Comparison of ENCODE assay signal across 1 fruit fly cellular context in the genomic region with DNA sequence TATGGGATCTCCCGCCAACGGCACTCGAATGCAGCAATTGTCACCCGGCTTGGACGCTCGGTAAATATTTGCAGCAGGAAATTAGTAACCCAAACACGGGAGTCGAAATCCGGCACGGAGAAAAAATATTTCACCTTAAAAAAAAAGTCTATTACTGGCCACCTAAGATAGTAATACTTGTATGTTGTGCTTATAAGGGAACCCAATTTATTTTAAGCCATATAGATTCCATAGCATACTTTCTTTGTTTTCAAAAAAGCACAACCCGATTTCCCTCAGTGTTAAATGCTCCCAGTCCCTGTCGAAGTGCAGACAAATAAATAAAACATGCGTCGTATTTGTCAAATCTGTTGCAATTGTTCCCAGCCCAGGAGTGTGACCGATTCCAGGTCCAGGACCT.
TF ChIP-seq lines count a peak whose summit lies in the region.

No protein-coding gene starts in this region.

TF ChIP-seq in whole organism, embryonic, 481 proteins besides CTCF, POLR2A, EP300 and RAD21 (continued from another document and continues in another):
- TF ChIP-seq Lim3 (GFP tag; IDR thresholded peaks at IDR 0.05; lab: Robert Waterston, UW) (no peak), CG4617 (GFP tag; optimal IDR thresholded peaks at IDR 0.05; lab: Kevin White, UChicago; ENCODE audit: borderline replicate concordance) (no peak), CG5180 (GFP tag; optimal IDR thresholded peaks at IDR 0.05; lab: Kevin White, UChicago) (no peak), fd102C (GFP tag; optimal IDR thresholded peaks at IDR 0.05; lab: Kevin White, UChicago) (peak; percentile 23), Lhr (GFP tag; optimal IDR thresholded peaks at IDR 0.05; lab: Kevin White, UChicago) (no peak), bowl (GFP tag; IDR thresholded peaks at IDR 0.05; lab: Robert Waterston, UW) (no peak), Ets65A (GFP tag; lab: Kevin White, UChicago) (peak; percentile 78), Kr (GFP tag; optimal IDR thresholded peaks at IDR 0.05; lab: Kevin White, UChicago) (no peak), Sox102F (GFP tag; optimal IDR thresholded peaks at IDR 0.05; lab: Kevin White, UChicago) (no peak), HLH3B (GFP tag; IDR thresholded peaks at IDR 0.05; lab: Robert Waterston, UW) (no peak), dysf (GFP tag; IDR thresholded peaks at IDR 0.05; lab: Robert Waterston, UW) (peak; percentile 31; the same call in 1 of the 3 replicates), ind (GFP tag; optimal IDR thresholded peaks at IDR 0.05; lab: Kevin White, UChicago) (no peak), mld (GFP tag; IDR thresholded peaks at IDR 0.05; lab: Robert Waterston, UW; ENCODE audit: partially characterized antibody) (no peak), tap (tag; optimal IDR thresholded peaks at IDR 0.05; lab: Kevin White, UChicago) (no peak), E2f2 (GFP tag; IDR thresholded peaks at IDR 0.05; lab: Robert Waterston, UW) (peak; percentile 13; the same call in 1 of the 2 replicates), ATbp (GFP tag; optimal IDR thresholded peaks at IDR 0.05; lab: Kevin White, UChicago) (peak; percentile 32), CG2116 (GFP tag; optimal IDR thresholded peaks at IDR 0.05; lab: Kevin White, UChicago) (no peak), usp (GFP tag; optimal IDR thresholded peaks at IDR 0.05; lab: Kevin White, UChicago) (no peak), toy (GFP tag; IDR thresholded peaks at IDR 0.05; lab: Robert Waterston, UW) (no peak), ham (GFP tag; IDR thresholded peaks at IDR 0.05; lab: Robert Waterston, UW) (no peak), CoRest (tag; optimal IDR thresholded peaks at IDR 0.05; lab: Kevin White, UChicago) (peak; percentile 31), CG8924 (tag; optimal IDR thresholded peaks at IDR 0.05; lab: Kevin White, UChicago) (no peak), CG34376 (GFP tag; optimal IDR thresholded peaks at IDR 0.05; lab: Kevin White, UChicago) (no peak), Awh (GFP tag; IDR thresholded peaks at IDR 0.05; lab: Robert Waterston, UW) (0 out of 2 replicates have a peak, but pooled peaks have one; percentile 31), peb (GFP tag; IDR thresholded peaks at IDR 0.05; lab: Robert Waterston, UW) (0 out of 2 replicates have a peak, but pooled peaks have one; percentile 24), ro (GFP tag; IDR thresholded peaks at IDR 0.05; lab: Robert Waterston, UW) (no peak), Sin3A (optimal IDR thresholded peaks at IDR 0.05; lab: Kevin White, UChicago) (no peak), Doc3 (GFP tag; IDR thresholded peaks at IDR 0.05; lab: Robert Waterston, UW; ENCODE audit: partially characterized antibody) (no peak), Opbp (GFP tag; IDR thresholded peaks at IDR 0.05; lab: Robert Waterston, UW; ENCODE audit: partially characterized antibody) (no peak), nerfin-1 (tag; optimal IDR thresholded peaks at IDR 0.05; lab: Kevin White, UChicago) (no peak), lbe (GFP tag; optimal IDR thresholded peaks at IDR 0.05; lab: Kevin White, UChicago) (no peak), PHDP (tag; optimal IDR thresholded peaks at IDR 0.05; lab: Kevin White, UChicago) (no peak), CG18764 (GFP tag; optimal IDR thresholded peaks at IDR 0.05; lab: Kevin White, UChicago) (no peak), trh (GFP tag; optimal IDR thresholded peaks at IDR 0.05; lab: Kevin White, UChicago) (no peak), CG8388 (GFP tag; optimal IDR thresholded peaks at IDR 0.05; lab: Kevin White, UChicago) (peak; percentile 36), Dip2 (GFP tag; IDR thresholded peaks at IDR 0.05; lab: Robert Waterston, UW) (no peak), gro (GFP tag; optimal IDR thresholded peaks at IDR 0.05; lab: Kevin White, UChicago) (no peak), crp (GFP tag; optimal IDR thresholded peaks at IDR 0.05; lab: Kevin White, UChicago) (no peak), Hmr (GFP tag; optimal IDR thresholded peaks at IDR 0.05; lab: Kevin White, UChicago) (no peak), gsb (GFP tag; IDR thresholded peaks at IDR 0.05; lab: Robert Waterston, UW) (no peak), CG12942 (GFP tag; optimal IDR thresholded peaks at IDR 0.05; lab: Kevin White, UChicago) (no peak), Bdp1 (GFP tag; optimal IDR thresholded peaks at IDR 0.05; lab: Kevin White, UChicago) (no peak), E2f1 (GFP tag; IDR thresholded peaks at IDR 0.05; lab: Robert Waterston, UW) (no peak), inv (GFP tag; IDR thresholded peaks at IDR 0.05; lab: Robert Waterston, UW; ENCODE audit: partially characterized antibody) (no peak), CG17612 (GFP tag; IDR thresholded peaks at IDR 0.05; lab: Robert Waterston, UW) (no peak), Vsx1 (GFP tag; optimal IDR thresholded peaks at IDR 0.05; lab: Kevin White, UChicago) (no peak), CG17328 (GFP tag; IDR thresholded peaks at IDR 0.05; lab: Robert Waterston, UW) (peak; percentile 63), fu2 (GFP tag; optimal IDR thresholded peaks at IDR 0.05; lab: Kevin White, UChicago) (no peak), repo (GFP tag; optimal IDR thresholded peaks at IDR 0.05; lab: Kevin White, UChicago) (no peak), amos (GFP tag; IDR thresholded peaks at IDR 0.05; lab: Robert Waterston, UW; ENCODE audit: partially characterized antibody) (no peak), Asciz (GFP tag; optimal IDR thresholded peaks at IDR 0.05; lab: Kevin White, UChicago) (no peak), dati (GFP tag; IDR thresholded peaks at IDR 0.05; lab: Robert Waterston, UW) (no peak), Optix (GFP tag; IDR thresholded peaks at IDR 0.05; lab: Robert Waterston, UW) (peak; percentile 21; the same call in 1 of the 3 replicates), Lpt (GFP tag; optimal IDR thresholded peaks at IDR 0.05; lab: Kevin White, UChicago) (no peak), CG9817 (tag; optimal IDR thresholded peaks at IDR 0.05; lab: Kevin White, UChicago) (no peak), CG15011 (GFP tag; optimal IDR thresholded peaks at IDR 0.05; lab: Kevin White, UChicago) (no peak), seq (GFP tag; IDR thresholded peaks at IDR 0.05; lab: Robert Waterston, UW) (no peak), dmrt99B (tag; optimal IDR thresholded peaks at IDR 0.05; lab: Kevin White, UChicago) (no peak), CG5245 (GFP tag; optimal IDR thresholded peaks at IDR 0.05; lab: Kevin White, UChicago) (no peak), salm (tag; optimal IDR thresholded peaks at IDR 0.05; lab: Kevin White, UChicago) (no peak), Ssrp (tag; optimal IDR thresholded peaks at IDR 0.05; lab: Kevin White, UChicago) (peak; percentile 41), zfh2 (GFP tag; optimal IDR thresholded peaks at IDR 0.05; lab: Kevin White, UChicago) (no peak), psq (GFP tag; optimal IDR thresholded peaks at IDR 0.05; lab: Kevin White, UChicago) (no peak), ewg (GFP tag; optimal IDR thresholded peaks at IDR 0.05; lab: Kevin White, UChicago) (no peak), CG6683 (GFP tag; optimal IDR thresholded peaks at IDR 0.05; lab: Kevin White, UChicago) (no peak), Rfx (GFP tag; IDR thresholded peaks at IDR 0.05; lab: Robert Waterston, UW) (no peak), CG31441 (GFP tag; IDR thresholded peaks at IDR 0.05; lab: Robert Waterston, UW) (peak; percentile 61), CG16815 (GFP tag; optimal IDR thresholded peaks at IDR 0.05; lab: Kevin White, UChicago) (peak; percentile 47), Neu2 (GFP tag; optimal IDR thresholded peaks at IDR 0.05; lab: Kevin White, UChicago; ENCODE audit: borderline replicate concordance) (no peak), Deaf1 (tag; optimal IDR thresholded peaks at IDR 0.05; lab: Kevin White, UChicago) (no peak), jumu (GFP tag; optimal IDR thresholded peaks at IDR 0.05; lab: Kevin White, UChicago) (peak; percentile 1), CG7839 (tag; optimal IDR thresholded peaks at IDR 0.05; lab: Kevin White, UChicago) (peak; percentile 45), CG12744 (GFP tag; optimal IDR thresholded peaks at IDR 0.05; lab: Kevin White, UChicago) (no peak), crol (GFP tag; IDR thresholded peaks at IDR 0.05; lab: Robert Waterston, UW) (no peak), eve (GFP tag; optimal IDR thresholded peaks at IDR 0.05; lab: Kevin White, UChicago) (no peak), Mrtf (GFP tag; IDR thresholded peaks at IDR 0.05; lab: Robert Waterston, UW) (no peak), cas (GFP tag; IDR thresholded peaks at IDR 0.05; lab: Robert Waterston, UW) (no peak), grau (tag; optimal IDR thresholded peaks at IDR 0.05; lab: Kevin White, UChicago) (peak; percentile 32), pros (GFP tag; optimal IDR thresholded peaks at IDR 0.05; lab: Kevin White, UChicago) (peak; percentile 44), CG1602 (GFP tag; optimal IDR thresholded peaks at IDR 0.05; lab: Kevin White, UChicago) (peak; percentile 28), pb (GFP tag; optimal IDR thresholded peaks at IDR 0.05; lab: Kevin White, UChicago) (no peak), H15 (GFP tag; IDR thresholded peaks at IDR 0.05; lab: Robert Waterston, UW) (0 out of 3 replicates have a peak, but pooled peaks have one; percentile 9), Adf1 (GFP tag; IDR thresholded peaks at IDR 0.05; lab: Robert Waterston, UW) (no peak), D (optimal IDR thresholded peaks at IDR 0.05; lab: Kevin White, UChicago) (no peak), D (GFP tag; optimal IDR thresholded peaks at IDR 0.05; lab: Kevin White, UChicago) (peak; percentile 12), cwo (GFP tag; optimal IDR thresholded peaks at IDR 0.05; lab: Kevin White, UChicago) (no peak), NfI (GFP tag; optimal IDR thresholded peaks at IDR 0.05; lab: Kevin White, UChicago) (no peak), CG10431 (GFP tag; optimal IDR thresholded peaks at IDR 0.05; lab: Kevin White, UChicago) (no peak), stwl (tag; optimal IDR thresholded peaks at IDR 0.05; lab: Kevin White, UChicago) (no peak), vfl (GFP tag; optimal IDR thresholded peaks at IDR 0.05; lab: Kevin White, UChicago) (no peak), Meics (GFP tag; optimal IDR thresholded peaks at IDR 0.05; lab: Kevin White, UChicago) (no peak), Ravus (GFP tag; IDR thresholded peaks at IDR 0.05; lab: Robert Waterston, UW) (no peak), croc (GFP tag; conservative IDR thresholded peaks at IDR 0.05; lab: Robert Waterston, UW) (no peak; the same call in 2 of the 3 replicates), MBD-R2 (GFP tag; IDR thresholded peaks at IDR 0.05; lab: Robert Waterston, UW) (no peak), NK7.1 (GFP tag; optimal IDR thresholded peaks at IDR 0.05; lab: Kevin White, UChicago) (no peak), en (GFP tag; optimal IDR thresholded peaks at IDR 0.05; lab: Kevin White, UChicago) (no peak), Tbp (GFP tag; optimal IDR thresholded peaks at IDR 0.05; lab: Kevin White, UChicago) (no peak), abd-A (tag; optimal IDR thresholded peaks at IDR 0.05; lab: Kevin White, UChicago) (no peak), CG8359 (GFP tag; optimal IDR thresholded peaks at IDR 0.05; lab: Kevin White, UChicago; ENCODE audit: borderline replicate concordance) (no peak), unc-4 (GFP tag; IDR thresholded peaks at IDR 0.05; lab: Robert Waterston, UW; ENCODE audit: partially characterized antibody) (no peak), HmgD (GFP tag; optimal IDR thresholded peaks at IDR 0.05; lab: Kevin White, UChicago) (no peak), CG4360 (GFP tag; IDR thresholded peaks at IDR 0.05; lab: Robert Waterston, UW) (no peak), CG7372 (GFP tag; IDR thresholded peaks at IDR 0.05; lab: Robert Waterston, UW) (no peak), TFAM (GFP tag; optimal IDR thresholded peaks at IDR 0.05; lab: Kevin White, UChicago) (no peak), bigmax (GFP tag; optimal IDR thresholded peaks at IDR 0.05; lab: Kevin White, UChicago) (no peak), CG11398 (GFP tag; optimal IDR thresholded peaks at IDR 0.05; lab: Kevin White, UChicago) (no peak), HHEX (GFP tag; optimal IDR thresholded peaks at IDR 0.05; lab: Kevin White, UChicago) (no peak), Gsc (GFP tag; IDR thresholded peaks at IDR 0.05; lab: Robert Waterston, UW) (no peak), vvl (GFP tag; IDR thresholded peaks at IDR 0.05; lab: Robert Waterston, UW) (0 out of 2 replicates have a peak, but pooled peaks have one; percentile 49), CG2875 (GFP tag; optimal IDR thresholded peaks at IDR 0.05; lab: Kevin White, UChicago) (no peak), CG17568 (GFP tag; optimal IDR thresholded peaks at IDR 0.05; lab: Kevin White, UChicago) (no peak), dm (GFP tag; optimal IDR thresholded peaks at IDR 0.05; lab: Kevin White, UChicago) (no peak), CG1647 (GFP tag; optimal IDR thresholded peaks at IDR 0.05; lab: Kevin White, UChicago) (no peak), ato (GFP tag; IDR thresholded peaks at IDR 0.05; lab: Robert Waterston, UW; ENCODE audit: partially characterized antibody) (no peak), CG12236 (GFP tag; optimal IDR thresholded peaks at IDR 0.05; lab: Kevin White, UChicago) (no peak), CG1529 (GFP tag; optimal IDR thresholded peaks at IDR 0.05; lab: Kevin White, UChicago) (peak; percentile 24), br (optimal IDR thresholded peaks at IDR 0.05; lab: Kevin White, UChicago) (no peak), cg (GFP tag; optimal IDR thresholded peaks at IDR 0.05; lab: Kevin White, UChicago) (no peak), sob (GFP tag; IDR thresholded peaks at IDR 0.05; lab: Robert Waterston, UW) (no peak), CG11560 (tag; IDR thresholded peaks at IDR 0.05; lab: Robert Waterston, UW) (no peak), CG11247 (GFP tag; IDR thresholded peaks at IDR 0.05; lab: Robert Waterston, UW) (no peak), CG10462 (GFP tag; optimal IDR thresholded peaks at IDR 0.05; lab: Kevin White, UChicago) (no peak), CG12659 (GFP tag; optimal IDR thresholded peaks at IDR 0.05; lab: Kevin White, UChicago) (no peak), wor (GFP tag; IDR thresholded peaks at IDR 0.05; lab: Robert Waterston, UW) (no peak), CG11696 (GFP tag; IDR thresholded peaks at IDR 0.05; lab: Robert Waterston, UW) (no peak), jigr1 (GFP tag; IDR thresholded peaks at IDR 0.05; lab: Robert Waterston, UW) (no peak), twi (tag; optimal IDR thresholded peaks at IDR 0.05; lab: Kevin White, UChicago) (peak; percentile 27), CG6654 (GFP tag; optimal IDR thresholded peaks at IDR 0.05; lab: Kevin White, UChicago) (no peak), Poxn (GFP tag; IDR thresholded peaks at IDR 0.05; lab: Robert Waterston, UW) (no peak), bbx (GFP tag; IDR thresholded peaks at IDR 0.05; lab: Robert Waterston, UW; ENCODE audit: partially characterized antibody) (no peak), sd (tag; optimal IDR thresholded peaks at IDR 0.05; lab: Kevin White, UChicago) (no peak), sna (GFP tag; IDR thresholded peaks at IDR 0.05; lab: Robert Waterston, UW; ENCODE audit: partially characterized antibody) (no peak)
